Worm (Caenorhabditis elegans): ENCODE results near the gene clec-222.

The clec-222 gene

DNA sequence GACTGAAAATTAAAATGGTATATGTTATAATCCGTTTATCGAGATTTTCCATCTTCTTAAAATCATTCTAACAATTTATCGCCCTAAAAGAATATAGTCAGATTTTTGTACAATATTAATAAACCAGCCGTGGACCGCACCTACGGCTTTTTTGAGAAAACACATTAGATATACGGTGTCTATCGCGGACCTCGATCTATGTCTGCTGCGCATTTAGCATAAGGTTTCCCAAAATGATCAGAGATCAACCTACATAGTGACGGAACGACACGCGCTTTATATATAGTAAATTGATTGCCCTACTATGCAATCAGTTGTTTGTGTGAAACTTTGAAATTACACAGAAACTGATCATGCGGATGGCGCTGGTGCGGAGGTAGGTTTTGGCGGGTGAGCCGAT lies 21.5 kb downstream of the clec-222 start:
- no peak for TF ChIP-seq ceh-88 (GFP tag; IDR thresholded peaks at IDR 0.05)

DNA sequence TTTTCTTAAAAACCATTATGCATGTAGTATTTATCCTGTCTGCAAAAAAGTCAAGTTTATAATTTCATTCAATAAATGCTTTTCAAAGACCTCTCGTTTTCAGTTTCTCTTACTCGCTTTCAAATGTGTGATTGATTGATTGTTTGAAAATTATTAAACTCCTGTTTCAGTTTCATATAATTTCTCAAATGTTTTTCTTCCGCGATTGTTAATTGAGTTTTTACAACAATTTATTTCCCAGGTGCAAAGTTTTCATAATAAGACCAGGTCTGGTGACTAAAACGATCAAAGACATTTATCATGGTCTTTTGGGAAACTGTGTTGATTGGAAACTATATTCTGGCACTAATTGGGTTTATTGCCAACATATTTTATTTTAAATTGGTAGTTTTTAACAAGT lies 23.2 kb downstream of the clec-222 start, which contains the start of gene T03F7.6:
T03F7.6 (plus strand) TSS at position 301 of the 400 bp plus-strand sequence.
- no peak for TF ChIP-seq fkh-8 (tag; optimal IDR thresholded peaks at IDR 0.05)
- TF ChIP-seq F16B12.6 (tag; optimal IDR thresholded peaks at IDR 0.05) = no peak
- no peak for TF ChIP-seq elt-3 (tag; optimal IDR thresholded peaks at IDR 0.05)

DNA sequence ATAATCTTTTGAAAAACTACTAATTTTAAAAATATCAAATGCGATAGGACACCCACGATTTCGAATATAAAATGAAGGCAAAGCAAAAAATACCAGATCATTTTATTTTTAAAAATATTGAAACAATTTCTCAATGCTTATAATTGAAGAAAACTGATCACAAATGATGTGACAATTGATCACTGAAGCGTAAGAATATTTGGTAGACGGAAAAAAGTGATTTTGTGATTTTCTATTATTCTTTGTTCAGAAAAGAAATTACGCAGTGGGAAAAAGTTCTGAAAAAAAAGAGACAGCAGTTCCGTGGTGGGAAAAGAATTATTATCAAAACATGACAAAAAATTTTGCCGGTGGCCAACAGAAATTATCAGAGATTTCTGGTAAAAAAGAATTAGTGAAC lies 27.5 kb downstream of the clec-222 start, which contains the start of gene T03F7.5:
T03F7.5 (minus strand) TSS at position 101 of the 400 bp plus-strand sequence.
- no peak for TF ChIP-seq mep-1 (tag; optimal IDR thresholded peaks at IDR 0.05)
- no peak for TF ChIP-seq lin-39 (tag; optimal IDR thresholded peaks at IDR 0.05)
- no peak for TF ChIP-seq efl-1 (optimal IDR thresholded peaks at IDR 0.05)
- peak in 1 of 2 experiments; percentile 7 for TF ChIP-seq efl-1 (GFP tag; optimal IDR thresholded peaks at IDR 0.05 in 1 of 2)

DNA sequence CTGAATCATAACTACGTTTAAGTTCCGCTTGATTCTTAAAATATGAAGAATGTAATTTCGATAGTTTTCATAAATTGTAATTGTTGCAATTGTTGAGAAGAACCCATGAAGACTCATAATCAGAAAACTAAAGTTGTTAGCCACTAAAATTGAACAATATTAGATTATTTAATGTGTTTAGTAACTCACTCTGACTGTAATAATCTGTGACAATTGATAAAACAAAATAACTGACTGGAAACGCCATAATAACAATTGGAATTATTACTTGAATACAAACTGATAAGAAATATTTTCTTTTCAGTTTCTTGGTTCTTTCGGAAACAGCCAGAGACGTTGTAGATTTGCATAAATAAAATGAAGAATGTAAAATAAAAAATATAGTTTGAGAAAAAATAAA lies 28.3 kb downstream of the clec-222 start:
- TF ChIP-seq C34B4.2 (tag; optimal IDR thresholded peaks at IDR 0.05) (no peak), jun-1 (tag; optimal IDR thresholded peaks at IDR 0.05) (peak; percentile 54)

DNA sequence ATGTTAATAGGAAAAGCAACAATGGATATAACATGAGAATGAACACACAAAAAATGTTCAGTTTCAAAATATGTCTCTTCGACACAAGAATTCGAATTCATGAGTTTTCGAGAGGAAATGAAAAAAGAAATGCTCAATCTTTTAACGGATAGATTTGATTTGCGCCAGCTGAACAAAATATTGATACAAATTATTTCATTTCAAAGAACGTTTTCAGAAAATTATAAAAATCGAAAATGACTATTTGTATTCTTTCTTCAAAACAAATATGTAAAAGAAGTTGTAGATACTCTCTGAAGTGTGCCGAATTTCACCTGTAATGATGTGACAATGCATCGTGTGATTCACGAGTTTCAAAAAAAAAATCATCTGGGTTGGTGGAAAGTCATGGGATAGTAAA lies 29.4 kb downstream of the clec-222 start, which contains the start of gene srh-47:
srh-47 (minus strand) TSS at position 101 of the 400 bp plus-strand sequence.
- TF ChIP-seq pqm-1 (tag; optimal IDR thresholded peaks at IDR 0.05) (no peak), grh-1 (GFP tag; IDR thresholded peaks at IDR 0.05) (no peak), aha-1 (tag; optimal IDR thresholded peaks at IDR 0.05) (no peak), ama-1 (optimal IDR thresholded peaks at IDR 0.05) (no peak), hlh-4 (tag; optimal IDR thresholded peaks at IDR 0.05) (no peak), ceh-82 (tag; optimal IDR thresholded peaks at IDR 0.05) (no peak), F16B12.6 (tag; optimal IDR thresholded peaks at IDR 0.05) (no peak), lin-14 (GFP tag; optimal IDR thresholded peaks at IDR 0.05) (no peak), unc-62 (GFP tag; optimal IDR thresholded peaks at IDR 0.05) (no peak), lsy-2 (tag; optimal IDR thresholded peaks at IDR 0.05) (no peak), fkh-8 (tag; optimal IDR thresholded peaks at IDR 0.05) (no peak), dsc-1 (tag; optimal IDR thresholded peaks at IDR 0.05) (no peak), nhr-85 (tag) (no peak), mef-2 (tag; optimal IDR thresholded peaks at IDR 0.05) (no peak), pax-3 (tag; optimal IDR thresholded peaks at IDR 0.05) (no peak), ceh-8 (GFP tag; optimal IDR thresholded peaks at IDR 0.05) (no peak), skn-1 (tag; optimal IDR thresholded peaks at IDR 0.05) (no peak), tlp-1 (tag; optimal IDR thresholded peaks at IDR 0.05) (no peak), jun-1 (tag; optimal IDR thresholded peaks at IDR 0.05) (no peak), unc-98 (GFP tag; IDR thresholded peaks at IDR 0.05) (no peak)

DNA sequence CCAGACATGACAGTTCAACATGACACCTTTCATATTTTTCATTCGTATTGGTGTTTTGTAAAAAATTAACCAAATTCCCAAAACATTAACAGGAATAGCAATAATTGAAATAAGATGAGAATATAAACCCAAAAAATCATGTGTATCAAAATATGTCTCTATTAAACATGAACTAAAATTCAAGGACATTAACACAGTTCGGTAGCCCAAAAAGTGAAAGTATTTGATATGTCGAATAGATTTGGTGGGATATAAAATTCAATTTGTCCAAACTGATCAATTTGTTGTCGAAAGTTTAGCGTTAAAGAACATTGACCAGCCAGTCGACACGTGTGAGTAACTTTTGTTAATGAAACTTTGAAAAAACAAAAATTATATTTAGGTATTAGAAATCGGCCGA lies 31.5 kb downstream of the clec-222 start, which contains the start of gene srh-46:
srh-46 (minus strand) TSS at position 189 of the 400 bp plus-strand sequence.
- TF ChIP-seq blmp-1 (tag; optimal IDR thresholded peaks at IDR 0.05) (peak; percentile 89), ets-5 (GFP tag; IDR thresholded peaks at IDR 0.05) (no peak)

DNA sequence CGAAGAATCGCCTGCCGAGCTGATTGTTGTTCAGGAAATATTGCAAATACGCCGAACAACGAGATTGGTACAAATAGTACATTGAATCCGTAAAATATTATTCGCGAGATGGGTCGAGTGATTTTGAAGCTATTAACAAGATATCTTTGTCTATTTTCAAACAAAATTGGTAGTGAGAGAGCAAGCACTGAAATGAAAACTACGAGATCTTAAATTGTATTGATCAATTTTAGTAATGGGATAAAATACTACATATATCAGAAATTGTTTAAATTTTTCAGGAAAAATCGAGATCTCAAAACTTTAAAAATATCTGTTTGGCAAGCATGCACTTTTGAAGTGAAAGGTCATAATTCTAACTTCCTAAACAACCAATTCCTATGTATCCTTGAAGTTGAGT lies 33.0 kb downstream of the clec-222 start:
- TF ChIP-seq isw-1 (GFP tag; IDR thresholded peaks at IDR 0.05) = no peak
- TF ChIP-seq pag-3 (tag; optimal IDR thresholded peaks at IDR 0.05; ENCODE audit: borderline replicate concordance, insufficient read depth) = no peak
- TF ChIP-seq lin-14 (GFP tag; optimal IDR thresholded peaks at IDR 0.05) = no peak
- no peak for TF ChIP-seq nhr-237 (tag; optimal IDR thresholded peaks at IDR 0.05)
- no peak for TF ChIP-seq elt-3 (tag; optimal IDR thresholded peaks at IDR 0.05)
- no peak for TF ChIP-seq egl-13 (tag; optimal IDR thresholded peaks at IDR 0.05)
- no peak for TF ChIP-seq pax-3 (tag; optimal IDR thresholded peaks at IDR 0.05)

All from whole organism, L1 larva.